Fruit fly (Drosophila melanogaster) S2 (cell line): Measurements from ENCODE around the gene ttm50.

Source experiments
- CG8478 ChIP-seq: fragments of >200 bp; optimal IDR thresholded peaks from 2 replicates; lab custom pipeline; 2018
- CTCF ChIP-seq, 2 experiments: fragments of >200 bp; optimal IDR thresholded peaks; 2 replicates each; lab custom pipeline; 2018

DNA sequence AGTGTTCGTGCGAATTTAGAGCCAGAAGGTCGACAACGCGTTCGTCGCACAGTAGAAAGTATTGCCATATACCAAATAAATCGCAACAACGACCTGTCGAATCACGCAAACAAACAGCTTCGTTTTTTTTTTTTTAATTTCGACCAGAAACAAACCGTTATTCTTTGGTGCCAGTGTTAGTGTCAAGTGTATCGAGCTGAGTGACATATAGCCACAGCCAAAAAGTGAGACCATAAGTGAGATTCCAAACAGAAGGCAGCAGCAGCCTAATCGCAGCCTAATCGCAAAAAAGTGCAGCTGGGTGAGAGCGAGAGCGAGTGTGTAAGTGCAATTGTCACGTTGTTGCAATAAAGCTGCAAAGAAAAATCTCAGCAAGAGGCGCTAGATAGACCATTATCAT, 46.4 kb downstream of the ttm50 start, which contains the start of gene per:
- TF ChIP-seq CG8478 (lab: Kevin White, UChicago): no peak
- TF ChIP-seq CTCF (optimal IDR thresholded peaks at IDR 0.05; lab: Kevin White, UChicago): no peak
